Worm (Caenorhabditis elegans): Measurements from ENCODE around the gene sysm-1.

DNA sequence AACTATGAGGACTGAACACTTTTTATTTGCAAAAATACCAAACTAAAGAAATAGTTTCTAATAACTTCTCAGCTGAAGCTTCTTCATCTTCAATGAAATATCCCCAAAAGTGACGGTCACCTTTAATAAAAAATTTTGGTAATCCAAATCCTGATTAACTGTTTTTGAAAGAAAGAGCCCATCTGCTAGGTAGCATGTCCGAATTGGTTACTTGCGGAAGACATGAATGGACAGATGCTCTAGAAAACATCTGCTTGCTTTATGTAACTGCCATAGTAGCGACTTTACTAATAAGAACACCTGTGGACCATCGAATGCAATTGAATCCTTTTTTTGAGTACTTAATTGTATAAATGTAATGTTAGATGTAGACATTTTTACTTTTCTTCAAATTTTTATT lies 24.0 kb downstream of the sysm-1 start:
- TF ChIP-seq Y53G8AR.9 (GFP tag; conservative IDR thresholded peaks at IDR 0.05) (no peak), dpl-1 (GFP tag; optimal IDR thresholded peaks at IDR 0.05) (no peak), efl-1 (GFP tag; optimal IDR thresholded peaks at IDR 0.05) (no peak), cebp-1 (GFP tag; IDR thresholded peaks at IDR 0.05) (no peak), cebp-1 (tag; optimal IDR thresholded peaks at IDR 0.05) (no peak), snpc-1.3 (tag; optimal IDR thresholded peaks at IDR 0.05; ENCODE audit: insufficient read depth) (no peak), rec-8 (tag; optimal IDR thresholded peaks at IDR 0.05) (no peak), ama-1 (optimal IDR thresholded peaks at IDR 0.05) (no peak), ama-1 (GFP tag; optimal IDR thresholded peaks at IDR 0.05) (no peak), snpc-4 (GFP tag; optimal IDR thresholded peaks at IDR 0.05) (no peak), snpc-4 (tag; optimal IDR thresholded peaks at IDR 0.05) (no peak), lin-54 (GFP tag; optimal IDR thresholded peaks at IDR 0.05) (no peak), mxl-1 (tag; optimal IDR thresholded peaks at IDR 0.05) (no peak), chd-7 (tag; optimal IDR thresholded peaks at IDR 0.05) (no peak), F39B2.1 (GFP tag; IDR thresholded peaks at IDR 0.05) (no peak), B0261.1 (tag; optimal IDR thresholded peaks at IDR 0.05) (no peak)
